Worm (Caenorhabditis elegans): Measurements from ENCODE around the gene clec-65.
A peak's percentile ranks its signal among the peaks of the same experiment; 100 is the strongest.

Gene clec-65

DNA sequence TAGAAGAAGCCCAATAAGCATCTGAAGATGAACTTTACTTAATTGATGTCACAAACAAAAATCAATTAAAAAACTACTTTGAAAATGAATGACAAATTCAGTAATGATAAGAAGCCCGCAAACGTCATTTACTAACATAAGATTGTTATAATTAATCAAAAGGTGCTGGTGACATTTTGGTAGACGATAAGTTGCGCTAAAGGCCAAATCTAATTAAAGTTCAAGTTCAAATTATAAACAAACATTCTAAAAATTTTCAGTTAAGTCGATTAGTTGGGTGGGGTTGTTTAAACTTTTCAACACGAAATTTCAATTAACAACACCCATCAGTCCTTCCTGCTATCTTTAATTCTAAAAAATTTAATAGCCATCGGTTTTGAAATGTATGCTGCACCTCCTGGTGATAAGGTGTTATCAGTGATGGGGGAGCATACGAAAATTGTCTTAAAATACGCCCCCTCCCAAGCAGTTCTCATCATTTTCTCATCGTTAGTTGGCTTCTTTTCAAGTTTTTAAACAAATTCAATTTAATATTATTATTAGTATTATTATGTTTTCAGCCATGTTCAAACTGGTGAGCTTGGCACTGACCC is 6.0 kb upstream of the clec-65 start, which contains the start of the genes clec-62 and clec-63:
Gene clec-62, minus strand, starts transcription at position 51 of the 593 bp plus-strand sequence.
Gene clec-63, plus strand, starts transcription at position 561 of the 593 bp plus-strand sequence.
- TF ChIP-seq hpl-2 (GFP tag; optimal IDR thresholded peaks at IDR 0.05) (no peak), nhr-237 (tag; optimal IDR thresholded peaks at IDR 0.05) (no peak), C34B4.2 (tag; optimal IDR thresholded peaks at IDR 0.05) (no peak), nhr-11 (tag; optimal IDR thresholded peaks at IDR 0.05) (no peak), elt-2 (tag; optimal IDR thresholded peaks at IDR 0.05) (peak; percentile 81), lin-35 (GFP tag; optimal IDR thresholded peaks at IDR 0.05) (no peak), tlp-1 (tag; optimal IDR thresholded peaks at IDR 0.05) (peak; percentile 55), nhr-84 (tag; optimal IDR thresholded peaks at IDR 0.05) (no peak), pax-3 (tag; optimal IDR thresholded peaks at IDR 0.05) (peak; percentile 21), unc-86 (tag; optimal IDR thresholded peaks at IDR 0.05) (no peak), lin-13 (GFP tag; optimal IDR thresholded peaks at IDR 0.05) (no peak), hlh-4 (tag; optimal IDR thresholded peaks at IDR 0.05) (no peak), lin-39 (tag; optimal IDR thresholded peaks at IDR 0.05) (no peak), pqm-1 (tag; optimal IDR thresholded peaks at IDR 0.05) (peak; percentile 35), sox-4 (tag; optimal IDR thresholded peaks at IDR 0.05) (no peak), ama-1 (optimal IDR thresholded peaks at IDR 0.05) (no peak), nhr-90 (tag; optimal IDR thresholded peaks at IDR 0.05; ENCODE audit: poor library complexity) (no peak), xbp-1 (tag; optimal IDR thresholded peaks at IDR 0.05) (no peak), efl-1 (optimal IDR thresholded peaks at IDR 0.05) (no peak), efl-1 (GFP tag; optimal IDR thresholded peaks at IDR 0.05 in 1 of 2) (no peak)

- TF ChIP-seq unc-130 (tag; optimal IDR thresholded peaks at IDR 0.05) (no peak), egl-27 (tag; optimal IDR thresholded peaks at IDR 0.05) (no peak), sup-37 (GFP tag; optimal IDR thresholded peaks at IDR 0.05) (no peak), lin-39 (tag; optimal IDR thresholded peaks at IDR 0.05) (no peak), ama-1 (optimal IDR thresholded peaks at IDR 0.05) (no peak), nhr-77 (tag; optimal IDR thresholded peaks at IDR 0.05) (no peak), vab-15 (tag; optimal IDR thresholded peaks at IDR 0.05) (no peak), sox-4 (tag; optimal IDR thresholded peaks at IDR 0.05) (no peak)
Observed at ce11 chrII:12896666-12897065, 4.5 kb upstream of the clec-65 start.

- TF ChIP-seq sptf-1 (tag; optimal IDR thresholded peaks at IDR 0.05) (no peak), efl-1 (optimal IDR thresholded peaks at IDR 0.05) (no peak), efl-1 (GFP tag; optimal IDR thresholded peaks at IDR 0.05 in 1 of 2) (peak in 1 of 2 experiments; percentile 69)
Observed at ce11 chrII:12897361-12897760, 3.8 kb upstream of the clec-65 start.

ce11 chrII:12897942-12898341 is 3.2 kb upstream of the clec-65 start, which contains the start of gene clec-64:
clec-64 (plus strand) TSS chrII:12898242.
- TF ChIP-seq nhr-19 (GFP tag; conservative IDR thresholded peaks at IDR 0.05) (no peak), jun-1 (tag; optimal IDR thresholded peaks at IDR 0.05) (no peak), nhr-71 (tag; optimal IDR thresholded peaks at IDR 0.05) (no peak), efl-1 (optimal IDR thresholded peaks at IDR 0.05) (no peak), efl-1 (GFP tag; optimal IDR thresholded peaks at IDR 0.05 in 1 of 2) (no peak), nhr-85 (tag) (no peak), sox-4 (tag; optimal IDR thresholded peaks at IDR 0.05) (no peak), elt-3 (tag; optimal IDR thresholded peaks at IDR 0.05) (no peak), hlh-4 (tag; optimal IDR thresholded peaks at IDR 0.05) (no peak), Y116A8C.19 (tag; optimal IDR thresholded peaks at IDR 0.05; ENCODE audit: borderline replicate concordance) (no peak), nhr-28 (tag; optimal IDR thresholded peaks at IDR 0.05) (no peak), nhr-76 (tag; optimal IDR thresholded peaks at IDR 0.05) (no peak), ceh-88 (GFP tag; IDR thresholded peaks at IDR 0.05) (no peak), lsy-2 (tag; optimal IDR thresholded peaks at IDR 0.05) (no peak), ceh-82 (tag; optimal IDR thresholded peaks at IDR 0.05) (no peak)

All from whole organism, L1 larva.